Worm (Caenorhabditis elegans): ENCODE data around the gene ugt-13.
"Not testable (repeated sequence)": the region's sequence is repeated elsewhere in the genome, so short reads cannot be mapped to it uniquely, and the experiment has no call there.

Gene ugt-13

DNA sequence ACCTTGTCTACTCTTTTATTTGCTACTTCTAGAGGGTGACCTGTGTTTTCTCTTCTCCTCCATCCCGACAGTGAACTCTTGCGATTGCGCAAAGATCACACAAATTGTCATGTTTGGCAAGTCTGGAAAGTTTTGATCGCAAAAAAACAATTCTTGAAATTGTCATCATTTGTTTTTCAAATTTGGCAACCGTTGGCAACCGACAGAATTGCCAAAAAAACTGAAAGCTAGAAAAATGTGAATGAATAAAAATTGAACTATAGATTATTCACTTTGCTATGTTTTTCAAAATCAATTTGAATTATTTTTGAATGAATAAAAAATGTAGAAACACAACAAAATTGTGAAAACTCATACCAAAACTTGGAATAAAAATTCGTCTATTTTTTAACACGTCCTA is 13.7 kb upstream of the ugt-13 start, which contains the start of gene ugt-11:
Gene ugt-11 (minus strand): TSS at position 101 of the 400 bp plus-strand sequence.
- TF ChIP-seq mxl-1 (tag; optimal IDR thresholded peaks at IDR 0.05) (no peak), B0261.1 (tag; optimal IDR thresholded peaks at IDR 0.05) (no peak), Y53G8AR.9 (GFP tag; conservative IDR thresholded peaks at IDR 0.05) (no peak), cebp-2 (GFP tag; IDR thresholded peaks at IDR 0.05) (no peak), attf-3 (GFP tag; conservative IDR thresholded peaks at IDR 0.05) (no peak), ceh-100 (GFP tag; IDR thresholded peaks at IDR 0.05) (no peak), xnd-1 (tag; optimal IDR thresholded peaks at IDR 0.05) (no peak), nfyb-1 (GFP tag; IDR thresholded peaks at IDR 0.05) (no peak), D2030.7 (GFP tag; IDR thresholded peaks at IDR 0.05) (no peak), T07F8.4 (tag; optimal IDR thresholded peaks at IDR 0.05) (no peak), ZK185.1 (tag; optimal IDR thresholded peaks at IDR 0.05; ENCODE audit: poor library complexity, severe bottlenecking) (no peak), nfya-2 (GFP tag; IDR thresholded peaks at IDR 0.05) (no peak), attf-6 (GFP tag; IDR thresholded peaks at IDR 0.05) (no peak), nhr-179 (tag; optimal IDR thresholded peaks at IDR 0.05) (no peak), rcor-1 (GFP tag; IDR thresholded peaks at IDR 0.05) (no peak), ccch-3 (GFP tag; optimal IDR thresholded peaks at IDR 0.05) (no peak), bed-1 (GFP tag; IDR thresholded peaks at IDR 0.05) (no peak), F37B4.10 (GFP tag; IDR thresholded peaks at IDR 0.05) (no peak), unc-130 (GFP tag; optimal IDR thresholded peaks at IDR 0.05) (no peak), atf-7 (tag; optimal IDR thresholded peaks at IDR 0.05) (no peak)

DNA sequence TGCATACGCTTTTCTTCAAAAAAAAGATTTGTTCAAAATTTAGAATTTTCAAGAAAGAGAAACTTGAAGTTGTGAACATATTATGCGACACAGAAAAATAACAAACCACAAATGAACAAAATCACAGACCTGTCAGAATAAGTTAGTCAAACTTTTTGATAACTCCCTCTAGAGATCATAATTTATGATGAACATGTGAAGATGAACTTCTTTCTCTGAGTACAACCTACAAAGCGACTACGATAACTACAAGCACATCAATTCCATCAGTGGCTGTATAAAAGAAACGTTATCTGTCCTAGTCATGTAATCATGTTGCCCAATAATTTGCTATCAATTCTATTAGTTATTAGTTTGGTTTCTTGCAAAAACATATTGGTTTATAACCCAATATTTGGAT is 12.9 kb upstream of the ugt-13 start, which contains the start of gene ugt-9:
Gene ugt-9 (plus strand): TSS at position 305 of the 400 bp plus-strand sequence.
- TF ChIP-seq madf-3 (GFP tag; IDR thresholded peaks at IDR 0.05) (no peak), C17E4.6 (GFP tag; IDR thresholded peaks at IDR 0.05) (no peak), T07F8.4 (tag; optimal IDR thresholded peaks at IDR 0.05) (no peak), snpc-4 (GFP tag; optimal IDR thresholded peaks at IDR 0.05) (no peak), snpc-4 (tag; optimal IDR thresholded peaks at IDR 0.05) (no peak), Y67H2A.10 (GFP tag; conservative IDR thresholded peaks at IDR 0.05) (no peak), nfya-1 (tag; optimal IDR thresholded peaks at IDR 0.05; ENCODE audit: borderline replicate concordance, insufficient read depth) (no peak), rec-8 (tag; optimal IDR thresholded peaks at IDR 0.05) (no peak), sdz-38 (tag; optimal IDR thresholded peaks at IDR 0.05) (no peak), lag-1 (GFP tag; IDR thresholded peaks at IDR 0.05) (no peak), mel-28 (tag; optimal IDR thresholded peaks at IDR 0.05; ENCODE audit: borderline replicate concordance) (no peak), him-1 (tag; optimal IDR thresholded peaks at IDR 0.05) (no peak), hmg-20 (GFP tag; IDR thresholded peaks at IDR 0.05) (no peak), hmg-1.2 (GFP tag; IDR thresholded peaks at IDR 0.05) (no peak), F49E8.2 (tag; optimal IDR thresholded peaks at IDR 0.05; ENCODE audit: insufficient read depth) (no peak), madf-8 (GFP tag; conservative IDR thresholded peaks at IDR 0.05) (no peak), ceh-91 (GFP tag; IDR thresholded peaks at IDR 0.05) (no peak), sea-2 (GFP tag; IDR thresholded peaks at IDR 0.05) (no peak)

DNA sequence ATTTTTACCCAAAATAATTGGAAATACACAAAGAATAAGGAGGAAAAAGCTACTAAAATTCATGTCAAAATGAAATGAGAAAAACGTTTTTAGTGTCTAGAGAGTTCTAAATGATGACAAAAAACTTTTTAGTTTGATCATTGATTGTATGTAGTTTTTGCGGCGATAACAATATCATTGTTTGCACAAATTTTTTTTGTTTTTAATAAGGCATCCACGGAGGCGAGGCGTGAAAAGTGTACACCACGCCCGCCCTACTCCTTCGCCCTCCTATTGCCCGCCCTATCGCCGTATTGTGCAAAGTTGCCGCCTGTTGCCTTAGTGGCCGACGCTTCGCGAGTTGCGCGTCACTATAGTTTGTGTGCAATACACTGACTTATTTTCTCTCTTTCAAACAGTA is 8.7 kb upstream of the ugt-13 start, which contains the start of gene ugt-10:
Gene ugt-10 (minus strand): TSS at position 101 of the 400 bp plus-strand sequence.
- peak; percentile 62 for TF ChIP-seq hmg-1.2 (GFP tag; IDR thresholded peaks at IDR 0.05)
- not testable (repeated sequence) for TF ChIP-seq snpc-4 (GFP tag; optimal IDR thresholded peaks at IDR 0.05)
- TF ChIP-seq snpc-4 (tag; optimal IDR thresholded peaks at IDR 0.05): peak in 1 of 4 experiments; percentile 41
